Fruit fly (Drosophila melanogaster) whole organism, prepupa: Measurements from ENCODE around the gene CG9609.

Experiments used
- CG10631 ChIP-seq: fragments of 200-800 bp; sonication (Bioruptor generic); optimal IDR thresholded peaks from 2 replicates; lab custom pipeline; 2016; ENCODE audit warnings: missing biosample characterization, missing genetic modification characterization
- CG10669 ChIP-seq: fragments of 200-800 bp; sonication (Bioruptor generic); optimal IDR thresholded peaks from 3 replicates; lab custom pipeline; 2018; ENCODE audit warnings: missing biosample characterization, mild to moderate bottlenecking, missing genetic modification characterization, moderate library complexity
- CG11294 ChIP-seq: fragments of 200-800 bp; sonication (Bioruptor generic); IDR thresholded peaks from 2 replicates; pipeline ENCODE4 v1.3.6; 2022; ENCODE audit warnings: missing biosample characterization, missing genetic modification characterization
- CG11762 ChIP-seq: fragments of 200-800 bp; sonication (Bioruptor generic); optimal IDR thresholded peaks from 3 replicates; lab custom pipeline; 2016; ENCODE audit warnings: missing biosample characterization, missing genetic modification characterization; ENCODE audit not compliant: insufficient read depth
- CG11902 ChIP-seq: fragments of 200-800 bp; sonication (Bioruptor generic); optimal IDR thresholded peaks from 3 replicates; lab custom pipeline; 2016; ENCODE audit warnings: missing biosample characterization, missing genetic modification characterization
- CG15336 ChIP-seq: fragments of 200-800 bp; sonication (Bioruptor generic); IDR thresholded peaks from 2 replicates; pipeline ENCODE4 v1.3.6; 2022; ENCODE audit warnings: missing biosample characterization, missing genetic modification characterization
- CG1621 ChIP-seq: fragments of 200-800 bp; sonication (Bioruptor generic); optimal IDR thresholded peaks from 3 replicates; lab custom pipeline; 2018; ENCODE audit warnings: missing biosample characterization, mild to moderate bottlenecking, missing genetic modification characterization
- CG16779 ChIP-seq: fragments of 200-800 bp; sonication (Bioruptor generic); optimal IDR thresholded peaks from 3 replicates; lab custom pipeline; 2017; ENCODE audit warnings: missing biosample characterization, mild to moderate bottlenecking, missing genetic modification characterization
- CG3032 ChIP-seq: fragments of 200-800 bp; optimal IDR thresholded peaks from 2 replicates; lab custom pipeline; 2019; ENCODE audit warnings: missing biosample characterization, mild to moderate bottlenecking, missing genetic modification characterization, moderate library complexity
- CG31627 ChIP-seq: fragments of 200-800 bp; sonication (Bioruptor generic); optimal IDR thresholded peaks from 3 replicates; lab custom pipeline; 2016; ENCODE audit warnings: missing biosample characterization, missing genetic modification characterization
- CG32006 ChIP-seq: fragments of 200-800 bp; sonication (Bioruptor generic); optimal IDR thresholded peaks from 3 replicates; lab custom pipeline; 2017; ENCODE audit warnings: missing biosample characterization, mild to moderate bottlenecking, missing genetic modification characterization
- CG4318 ChIP-seq: fragments of 200-800 bp; sonication (Bioruptor generic); optimal IDR thresholded peaks from 3 replicates; lab custom pipeline; 2017; ENCODE audit warnings: missing biosample characterization, mild to moderate bottlenecking, missing genetic modification characterization
- CG6163 ChIP-seq: fragments of 200-800 bp; sonication (Bioruptor generic); IDR thresholded peaks from 3 replicates; pipeline ENCODE4 v1.3.6; 2022; ENCODE audit warnings: missing biosample characterization, missing genetic modification characterization
- CG6276 ChIP-seq: fragments of 200-800 bp; sonication (Bioruptor generic); optimal IDR thresholded peaks from 2 replicates; lab custom pipeline; 2017; ENCODE audit warnings: missing biosample characterization, mild to moderate bottlenecking, missing genetic modification characterization
- CG6854 ChIP-seq: fragments of 200-800 bp; sonication (Bioruptor generic); optimal IDR thresholded peaks from 2 replicates; lab custom pipeline; 2017; ENCODE audit warnings: missing biosample characterization, mild to moderate bottlenecking, missing genetic modification characterization
- CG7368 ChIP-seq: fragments of 200-800 bp; sonication (Bioruptor generic); optimal IDR thresholded peaks from 3 replicates; lab custom pipeline; 2016; ENCODE audit warnings: missing biosample characterization, missing genetic modification characterization
- CG8119 ChIP-seq: fragments of 200-800 bp; sonication (Bioruptor generic); IDR thresholded peaks from 3 replicates; pipeline ENCODE4 v1.3.6; 2022; ENCODE audit warnings: missing biosample characterization, missing genetic modification characterization
- CG8319 ChIP-seq: fragments of 200-800 bp; sonication (Bioruptor generic); optimal IDR thresholded peaks from 3 replicates; lab custom pipeline; 2016; ENCODE audit warnings: missing biosample characterization, missing genetic modification characterization
- CG8632 ChIP-seq: fragments of 200-800 bp; sonication (Bioruptor generic); optimal IDR thresholded peaks from 3 replicates; lab custom pipeline; 2016; ENCODE audit warnings: missing biosample characterization, missing genetic modification characterization
- CG9139 ChIP-seq: fragments of 200-800 bp; sonication (Bioruptor generic); optimal IDR thresholded peaks from 3 replicates; lab custom pipeline; 2017; ENCODE audit warnings: missing biosample characterization, mild to moderate bottlenecking, missing genetic modification characterization
- Eip75B ChIP-seq: fragments of 200-800 bp; sonication (Bioruptor generic); optimal IDR thresholded peaks from 3 replicates; lab custom pipeline; 2016; ENCODE audit warnings: missing biosample characterization, missing genetic modification characterization
- Eip78C ChIP-seq: fragments of 200-800 bp; sonication (Bioruptor generic); peaks from one replicate; lab custom pipeline; 2016; ENCODE audit warnings: missing biosample characterization, missing genetic modification characterization
- Eip93F ChIP-seq: fragments of 200-800 bp; sonication (Bioruptor generic); optimal IDR thresholded peaks from 2 replicates; lab custom pipeline; 2016; ENCODE audit warnings: missing biosample characterization, mild to moderate bottlenecking, missing genetic modification characterization
- Ets21C ChIP-seq: fragments of 200-800 bp; sonication (Bioruptor generic); optimal IDR thresholded peaks from 3 replicates; lab custom pipeline; 2016; ENCODE audit warnings: missing biosample characterization, missing genetic modification characterization
- Ets96B ChIP-seq: fragments of 200-800 bp; optimal IDR thresholded peaks from 2 replicates; lab custom pipeline; 2019; ENCODE audit warnings: missing biosample characterization, mild to moderate bottlenecking, missing genetic modification characterization, moderate library complexity
- Gug ChIP-seq: fragments of 200-800 bp; sonication (Bioruptor generic); IDR thresholded peaks from 2 replicates; pipeline ENCODE4 v1.3.6; 2022; ENCODE audit warnings: missing biosample characterization, missing genetic modification characterization
- Lpt ChIP-seq: fragments of 200-800 bp; sonication (Bioruptor generic); optimal IDR thresholded peaks from 3 replicates; lab custom pipeline; 2016; ENCODE audit warnings: missing biosample characterization, missing genetic modification characterization
- Met ChIP-seq: fragments of 200-800 bp; sonication (Bioruptor generic); optimal IDR thresholded peaks from 3 replicates; lab custom pipeline; 2016; ENCODE audit warnings: missing biosample characterization, missing genetic modification characterization
- Smox ChIP-seq: fragments of 200-800 bp; sonication (Bioruptor generic); optimal IDR thresholded peaks from 3 replicates; lab custom pipeline; 2016; ENCODE audit warnings: missing biosample characterization, missing genetic modification characterization
- Sox102F ChIP-seq: fragments of 200-800 bp; sonication (Bioruptor generic); optimal IDR thresholded peaks from 2 replicates; lab custom pipeline; 2016; ENCODE audit warnings: missing biosample characterization, mild to moderate bottlenecking, missing genetic modification characterization
- Sox15 ChIP-seq: fragments of 200-800 bp; sonication (Bioruptor generic); optimal IDR thresholded peaks from 3 replicates; lab custom pipeline; 2016; ENCODE audit warnings: missing biosample characterization, missing genetic modification characterization
- acj6 ChIP-seq: fragments of 200-800 bp; sonication (Bioruptor generic); optimal IDR thresholded peaks from 3 replicates; lab custom pipeline; 2016; ENCODE audit warnings: missing biosample characterization, missing genetic modification characterization
- cyc ChIP-seq: fragments of 200-800 bp; sonication (Bioruptor generic); optimal IDR thresholded peaks from 3 replicates; lab custom pipeline; 2016; ENCODE audit warnings: missing biosample characterization, missing genetic modification characterization
- dsx ChIP-seq: fragments of 200-800 bp; optimal IDR thresholded peaks from 3 replicates; lab custom pipeline; 2019; ENCODE audit warnings: missing biosample characterization, mild to moderate bottlenecking, missing genetic modification characterization, moderate library complexity; ENCODE audit not compliant: poor library complexity, severe bottlenecking
- eg ChIP-seq: fragments of 200-800 bp; sonication (Bioruptor generic); IDR thresholded peaks from 3 replicates; pipeline ENCODE4 v1.3.6; 2022; ENCODE audit warnings: missing biosample characterization, missing genetic modification characterization
- fd59A ChIP-seq: fragments of 200-800 bp; sonication (Bioruptor generic); optimal IDR thresholded peaks from 2 replicates; lab custom pipeline; 2017; ENCODE audit warnings: missing biosample characterization, mild to moderate bottlenecking, missing genetic modification characterization, missing genetic modification reagents
- fd85E ChIP-seq: fragments of 200-800 bp; sonication (Bioruptor generic); optimal IDR thresholded peaks from 3 replicates; lab custom pipeline; 2016; ENCODE audit warnings: missing biosample characterization, missing genetic modification characterization
- fkh ChIP-seq: fragments of 200-800 bp; sonication (Bioruptor generic); optimal IDR thresholded peaks from 3 replicates; lab custom pipeline; 2017; ENCODE audit warnings: missing biosample characterization, mild to moderate bottlenecking, missing genetic modification characterization, moderate library complexity
- net ChIP-seq: fragments of 200-800 bp; sonication (Bioruptor generic); optimal IDR thresholded peaks from 3 replicates; lab custom pipeline; 2016; ENCODE audit warnings: missing biosample characterization, missing genetic modification characterization
- pdm3 ChIP-seq: fragments of 200-800 bp; sonication (Bioruptor generic); optimal IDR thresholded peaks from 3 replicates; lab custom pipeline; 2016; ENCODE audit warnings: missing biosample characterization, missing genetic modification characterization
- salr ChIP-seq, 2 experiments: fragments of 200-800 bp; sonication (Bioruptor generic); optimal IDR thresholded peaks; 3 replicates each; lab custom pipeline; 2016 to 2018; ENCODE audit warnings: missing biosample characterization in 2 of 2, missing genetic modification characterization in 2 of 2, mild to moderate bottlenecking in 1 of 2
- spab ChIP-seq: fragments of 200-800 bp; sonication (Bioruptor generic); optimal IDR thresholded peaks from 2 replicates; lab custom pipeline; 2017; ENCODE audit warnings: missing biosample characterization, mild to moderate bottlenecking, missing genetic modification characterization, missing genetic modification reagents
- ss ChIP-seq, 2 experiments: fragments of 200-800 bp; sonication (Bioruptor generic); optimal IDR thresholded peaks; 2 replicates in 1 of 2; 3 replicates in 1 of 2; lab custom pipeline; 2017 to 2018; ENCODE audit warnings: mild to moderate bottlenecking in 2 of 2, missing biosample characterization in 2 of 2, missing genetic modification characterization in 2 of 2, moderate library complexity in 1 of 2
- svp ChIP-seq: fragments of 200-800 bp; sonication (Bioruptor generic); peaks from one replicate; lab custom pipeline; 2016; ENCODE audit warnings: missing biosample characterization, missing genetic modification characterization
- topi ChIP-seq: fragments of 200-800 bp; sonication (Bioruptor generic); optimal IDR thresholded peaks from 3 replicates; lab custom pipeline; 2016; ENCODE audit warnings: missing biosample characterization, missing genetic modification characterization
- vri ChIP-seq: fragments of 200-800 bp; sonication (Bioruptor generic); optimal IDR thresholded peaks from 3 replicates; lab custom pipeline; 2016; ENCODE audit warnings: missing biosample characterization, mild to moderate bottlenecking, missing genetic modification characterization

CG9609 gene

dm6 chrX:16751579-16752156 lies 35.1 kb downstream of the CG9609 start, which contains the start of gene goe (continued):
- TF ChIP-seq CG11762 (no peak), CG1621 (tag; lab: Kevin White, UChicago) (no peak), Met (GFP tag; lab: Kevin White, UChicago) (peak; percentile 68), CG15336 (no peak), net (GFP tag; lab: Kevin White, UChicago) (peak; percentile 1), Ets96B (tag; lab: Kevin White, UChicago) (no peak), Smox (GFP tag; lab: Kevin White, UChicago) (peak; percentile 60), Ets21C (GFP tag; lab: Kevin White, UChicago) (peak; percentile 67), Gug (GFP tag; lab: Robert Waterston, UW) (peak; percentile 27; the same call in 1 of the 2 replicates)
- TF ChIP-seq, all 60 proteins: peak for 40

- TF ChIP-seq CG3032 (tag; lab: Kevin White, UChicago) (peak; percentile 91), CG10631 (GFP tag; lab: Kevin White, UChicago) (peak; percentile 81), CG8632 (GFP tag; lab: Kevin White, UChicago) (peak; percentile 83), ss (GFP tag; optimal IDR thresholded peaks at IDR 0.05; lab: Kevin White, UChicago) (peak; percentile 99), Sox102F (GFP tag; lab: Kevin White, UChicago) (peak; percentile 88), Eip78C (GFP tag; lab: Kevin White, UChicago) (peak; percentile 97), CG16779 (tag; lab: Kevin White, UChicago) (peak; percentile 94), fd59A (peak; percentile 85), CG11294 (GFP tag; lab: Robert Waterston, UW) (peak; percentile 31; the same call in 1 of the 2 replicates), topi (GFP tag; lab: Kevin White, UChicago) (peak; percentile 89), Eip75B (GFP tag; lab: Kevin White, UChicago) (peak; percentile 89), svp (GFP tag; lab: Kevin White, UChicago) (peak; percentile 90), Lpt (GFP tag; lab: Kevin White, UChicago) (peak; percentile 91), pdm3 (peak; percentile 82), cyc (peak; percentile 66), Smox (GFP tag; lab: Kevin White, UChicago) (peak; percentile 87), CG10669 (GFP tag; lab: Kevin White, UChicago) (peak; percentile 82), salr (GFP tag; optimal IDR thresholded peaks at IDR 0.05; lab: Kevin White, UChicago) (peak; percentile 64 to 89), CG4318 (GFP tag; lab: Kevin White, UChicago) (peak; percentile 61), CG8119 (GFP tag; lab: Robert Waterston, UW) (peak; percentile 93), CG6163 (peak; percentile 86), eg (GFP tag; lab: Robert Waterston, UW) (peak; percentile 88), CG6276 (peak; percentile 93), CG9139 (GFP tag; lab: Kevin White, UChicago) (peak; percentile 95), CG11762 (peak; percentile 85), net (GFP tag; lab: Kevin White, UChicago) (peak; percentile 91), acj6 (peak; percentile 85), dsx (GFP tag; lab: Kevin White, UChicago) (peak; percentile 88), fd85E (GFP tag; lab: Kevin White, UChicago) (peak; percentile 62), spab (GFP tag; lab: Kevin White, UChicago) (peak; percentile 91), CG32006 (GFP tag; lab: Kevin White, UChicago) (peak; percentile 91), CG31627 (GFP tag; lab: Kevin White, UChicago) (peak; percentile 65), CG8319 (peak; percentile 63), Ets21C (GFP tag; lab: Kevin White, UChicago) (peak; percentile 60), Ets96B (tag; lab: Kevin White, UChicago) (peak; percentile 85), CG7368 (GFP tag; lab: Kevin White, UChicago) (peak; percentile 67), fkh (GFP tag; lab: Kevin White, UChicago) (peak; percentile 1), CG11902 (GFP tag; lab: Kevin White, UChicago) (peak; percentile 16), vri (GFP tag; lab: Kevin White, UChicago) (peak; percentile 64), CG6854 (peak; percentile 91), Sox15 (peak; percentile 61), Eip93F (peak; percentile 92), Met (GFP tag; lab: Kevin White, UChicago) (peak; percentile 85)
These were observed 35.9 kb downstream of the CG9609 start for dm6 chrX:16750712-16751578.
